Worm (Caenorhabditis elegans) whole organism, L1 larva: ENCODE results near the gene nlp-26.
A peak's percentile ranks its signal among the peaks of the same experiment; 100 is the strongest.

ENCODE experiments used
- C16A3.4 ChIP-seq: fragments of 150-350 bp; optimal IDR thresholded peaks from 2 replicates; lab custom pipeline; 2014; ENCODE audit warnings: missing biosample characterization, missing genetic modification characterization
- F16B12.6 ChIP-seq: fragments of 150-350 bp; optimal IDR thresholded peaks from 2 replicates; lab custom pipeline; 2014; ENCODE audit warnings: missing biosample characterization, missing genetic modification characterization
- aha-1 ChIP-seq: fragments of 150-350 bp; optimal IDR thresholded peaks from 2 replicates; lab custom pipeline; 2014; ENCODE audit warnings: missing biosample characterization, missing genetic modification characterization
- alr-1 ChIP-seq: fragments of 200-800 bp; sonication (Bioruptor generic); optimal IDR thresholded peaks from 2 replicates; lab custom pipeline; 2018; ENCODE audit warnings: borderline replicate concordance, mild to moderate bottlenecking, missing genetic modification characterization, missing compliant biosample characterization
- blmp-1 ChIP-seq: fragments of 150-350 bp; optimal IDR thresholded peaks from 2 replicates; lab custom pipeline; 2014; ENCODE audit warnings: missing biosample characterization, missing genetic modification characterization
- ceh-63 ChIP-seq: fragments of 200-800 bp; sonication (Bioruptor generic); optimal IDR thresholded peaks from 2 replicates; lab custom pipeline; 2018; ENCODE audit warnings: mild to moderate bottlenecking, missing genetic modification characterization, missing compliant biosample characterization
- ceh-8 ChIP-seq: fragments of 200-800 bp; sonication (Bioruptor generic); optimal IDR thresholded peaks from 2 replicates; lab custom pipeline; 2018; ENCODE audit warnings: mild to moderate bottlenecking, missing genetic modification characterization, moderate library complexity, missing compliant biosample characterization
- ceh-82 ChIP-seq, 3 experiments: fragments of 150-350 bp in 1 of 3; sonication (generic microtip) in 2 of 3; optimal IDR thresholded peaks; 2 replicates each; lab custom pipeline; 2014 to 2017; ENCODE audit warnings: missing biosample characterization in 3 of 3, missing genetic modification characterization in 3 of 3
- ceh-88 ChIP-seq: fragments of 200-800 bp; sonication (Bioruptor generic); IDR thresholded peaks from 2 replicates; pipeline ENCODE4 v1.3.6; 2022; ENCODE audit warnings: missing genetic modification characterization, missing compliant biosample characterization
- ceh-90 ChIP-seq: sonication (generic microtip); optimal IDR thresholded peaks from 2 replicates; lab custom pipeline; 2016; ENCODE audit warnings: missing genetic modification characterization, missing compliant biosample characterization
- ces-1 ChIP-seq: fragments of 150-350 bp; optimal IDR thresholded peaks from 2 replicates; lab custom pipeline; 2014; ENCODE audit warnings: missing biosample characterization, missing genetic modification reagents, missing genetic modification characterization
- dpl-1 ChIP-seq, 3 experiments: fragments of 150-350 bp in 2 of 3; sonication (generic microtip) in 1 of 3; optimal IDR thresholded peaks; 2 replicates each; lab custom pipeline; 2014 to 2017; ENCODE audit warnings: missing biosample characterization in 3 of 3, missing genetic modification characterization in 3 of 3, missing genetic modification reagents in 3 of 3
- dsc-1 ChIP-seq: sonication (generic microtip); optimal IDR thresholded peaks from 2 replicates; lab custom pipeline; 2016; ENCODE audit warnings: mild to moderate bottlenecking, missing genetic modification characterization, missing compliant biosample characterization
- efl-1 ChIP-seq, 4 experiments: fragments of 150-350 bp; optimal IDR thresholded peaks in 3 of 4; peaks in 1 of 4; 1 replicate in 1 of 4; 2 replicates in 3 of 4; lab custom pipeline; 2014; ENCODE audit warnings: missing biosample characterization in 2 of 4, missing genetic modification characterization in 2 of 4, missing genetic modification reagents in 2 of 4
- egl-27 ChIP-seq, 2 experiments: fragments of 150-350 bp in 1 of 2; sonication (generic microtip); optimal IDR thresholded peaks; 3 replicates each; lab custom pipeline; 2017 to 2018; ENCODE audit warnings: missing biosample characterization in 2 of 2, missing genetic modification characterization in 2 of 2, missing genetic modification reagents in 2 of 2
- elt-2 ChIP-seq: sonication (generic microtip); optimal IDR thresholded peaks from 2 replicates; lab custom pipeline; 2016; ENCODE audit warnings: missing genetic modification characterization, mild to moderate bottlenecking, inconsistent platforms, missing compliant biosample characterization, missing genetic modification reagents
- elt-3 ChIP-seq, 6 experiments: fragments of 150-350 bp in 1 of 6; sonication (generic microtip); optimal IDR thresholded peaks; 2 replicates each; lab custom pipeline; 2017 to 2018; ENCODE audit warnings: missing biosample characterization in 6 of 6, missing genetic modification characterization in 6 of 6, inconsistent platforms in 1 of 6
- ets-5 ChIP-seq: fragments of 200-800 bp; sonication (Bioruptor generic); IDR thresholded peaks from 2 replicates; pipeline ENCODE4 v1.3.6; 2022; ENCODE audit warnings: missing genetic modification characterization, missing compliant biosample characterization
- fkh-10 ChIP-seq: sonication (generic microtip); optimal IDR thresholded peaks from 2 replicates; lab custom pipeline; 2017; ENCODE audit warnings: missing biosample characterization, missing genetic modification reagents, missing genetic modification characterization
- fkh-8 ChIP-seq: sonication (generic microtip); optimal IDR thresholded peaks from 2 replicates; lab custom pipeline; 2016; ENCODE audit warnings: mild to moderate bottlenecking, missing genetic modification characterization, missing compliant biosample characterization
- hlh-17 ChIP-seq: fragments of 200-800 bp; sonication (Bioruptor generic); optimal IDR thresholded peaks from 2 replicates; lab custom pipeline; 2018; ENCODE audit warnings: missing genetic modification characterization, mild to moderate bottlenecking, missing compliant biosample characterization, moderate library complexity, borderline replicate concordance
- hlh-4 ChIP-seq: sonication (generic microtip); optimal IDR thresholded peaks from 2 replicates; lab custom pipeline; 2016; ENCODE audit warnings: mild to moderate bottlenecking, missing genetic modification characterization, missing compliant biosample characterization
- hpl-2 ChIP-seq: fragments of 150-350 bp; optimal IDR thresholded peaks from 2 replicates; lab custom pipeline; 2014; ENCODE audit warnings: missing biosample characterization, missing genetic modification reagents, missing genetic modification characterization
- isw-1 ChIP-seq: fragments of 200-800 bp; sonication (Bioruptor generic); IDR thresholded peaks from 2 replicates; pipeline ENCODE4 v1.3.6; 2022; ENCODE audit warnings: missing genetic modification characterization, missing compliant biosample characterization
- jun-1 ChIP-seq: fragments of 150-350 bp; optimal IDR thresholded peaks from 2 replicates; lab custom pipeline; 2014; ENCODE audit warnings: missing biosample characterization, missing genetic modification reagents, missing genetic modification characterization
- lin-14 ChIP-seq: fragments of 200-800 bp; sonication (Bioruptor generic); optimal IDR thresholded peaks from 2 replicates; lab custom pipeline; 2018; ENCODE audit warnings: mild to moderate bottlenecking, missing genetic modification characterization, moderate library complexity, missing compliant biosample characterization
- lin-15B ChIP-seq: fragments of 150-350 bp; sonication (generic microtip); optimal IDR thresholded peaks from 3 replicates; lab custom pipeline; 2014; ENCODE audit warnings: missing biosample characterization, missing genetic modification characterization
- lin-35 ChIP-seq, 2 experiments: fragments of 150-350 bp; optimal IDR thresholded peaks; 2 replicates each; lab custom pipeline; 2014; ENCODE audit warnings: missing biosample characterization in 2 of 2, missing genetic modification characterization in 2 of 2, missing genetic modification reagents in 2 of 2
- lin-39 ChIP-seq: fragments of 150-350 bp; optimal IDR thresholded peaks from 2 replicates; lab custom pipeline; 2014; ENCODE audit warnings: missing biosample characterization, missing genetic modification reagents, missing genetic modification characterization
- lir-3 ChIP-seq: sonication (generic microtip); optimal IDR thresholded peaks from 2 replicates; lab custom pipeline; 2016; ENCODE audit warnings: mild to moderate bottlenecking, missing genetic modification characterization, moderate library complexity, missing compliant biosample characterization; ENCODE audit not compliant: poor library complexity
- lsy-2 ChIP-seq, 2 experiments: fragments of 150-350 bp; optimal IDR thresholded peaks; 2 replicates each; lab custom pipeline; 2014; ENCODE audit warnings: missing biosample characterization in 2 of 2, missing genetic modification characterization in 2 of 2
- mab-9 ChIP-seq: fragments of 200-800 bp; sonication (Bioruptor generic); IDR thresholded peaks from 2 replicates; pipeline ENCODE4 v1.3.6; 2022; ENCODE audit warnings: missing genetic modification reagents, missing genetic modification characterization, missing compliant biosample characterization
- mef-2 ChIP-seq: fragments of 150-350 bp; optimal IDR thresholded peaks from 2 replicates; lab custom pipeline; 2014; ENCODE audit warnings: missing biosample characterization, missing genetic modification characterization
- mep-1 ChIP-seq: fragments of 150-350 bp; optimal IDR thresholded peaks from 2 replicates; lab custom pipeline; 2014; ENCODE audit warnings: missing biosample characterization, missing genetic modification characterization
- nhr-12 ChIP-seq: sonication (generic microtip); optimal IDR thresholded peaks from 2 replicates; lab custom pipeline; 2017; ENCODE audit warnings: missing biosample characterization, missing genetic modification characterization
- nhr-19 ChIP-seq: fragments of 200-800 bp; sonication (Bioruptor generic); conservative IDR thresholded peaks from 2 replicates; pipeline ENCODE4 v1.3.6; 2022; ENCODE audit warnings: missing genetic modification characterization, missing compliant biosample characterization
- nhr-237 ChIP-seq: fragments of 150-350 bp; optimal IDR thresholded peaks from 2 replicates; lab custom pipeline; 2014; ENCODE audit warnings: missing biosample characterization, missing genetic modification characterization
- nhr-28 ChIP-seq: fragments of 150-350 bp; optimal IDR thresholded peaks from 2 replicates; lab custom pipeline; 2014; ENCODE audit warnings: missing biosample characterization, missing genetic modification characterization
- nhr-47 ChIP-seq: sonication (generic microtip); optimal IDR thresholded peaks from 2 replicates; lab custom pipeline; 2016; ENCODE audit warnings: mild to moderate bottlenecking, missing genetic modification characterization, moderate library complexity, missing compliant biosample characterization
- nhr-77 ChIP-seq: fragments of 150-350 bp; optimal IDR thresholded peaks from 2 replicates; lab custom pipeline; 2014; ENCODE audit warnings: missing biosample characterization, missing genetic modification characterization
- nhr-90 ChIP-seq: sonication (generic microtip); optimal IDR thresholded peaks from 2 replicates; lab custom pipeline; 2016; ENCODE audit warnings: mild to moderate bottlenecking, missing genetic modification characterization, missing compliant biosample characterization; ENCODE audit not compliant: poor library complexity
- pag-3 ChIP-seq: sonication (generic microtip); optimal IDR thresholded peaks from 2 replicates; lab custom pipeline; 2017; ENCODE audit warnings: missing genetic modification characterization, mild to moderate bottlenecking, missing compliant biosample characterization, antibody characterized with exemption, borderline replicate concordance; ENCODE audit not compliant: insufficient read depth
- rnt-1 ChIP-seq: sonication (generic microtip); optimal IDR thresholded peaks from 2 replicates; lab custom pipeline; 2016; ENCODE audit warnings: mild to moderate bottlenecking, missing genetic modification characterization, moderate library complexity, missing compliant biosample characterization
- snpc-4 ChIP-seq: fragments of 150-350 bp; optimal IDR thresholded peaks from 2 replicates; lab custom pipeline; 2014; ENCODE audit warnings: missing biosample characterization, missing genetic modification characterization
- sup-37 ChIP-seq: fragments of 200-800 bp; sonication (Bioruptor generic); optimal IDR thresholded peaks from 2 replicates; lab custom pipeline; 2018; ENCODE audit warnings: mild to moderate bottlenecking, missing genetic modification characterization, missing compliant biosample characterization
- unc-130 ChIP-seq: fragments of 150-350 bp; optimal IDR thresholded peaks from 2 replicates; lab custom pipeline; 2017; ENCODE audit warnings: missing biosample characterization, missing genetic modification characterization, inconsistent platforms
- unc-62 ChIP-seq: fragments of 150-350 bp; optimal IDR thresholded peaks from 2 replicates; lab custom pipeline; 2014; ENCODE audit warnings: missing biosample characterization, missing genetic modification reagents, missing genetic modification characterization
- unc-86 ChIP-seq: sonication (generic microtip); optimal IDR thresholded peaks from 2 replicates; lab custom pipeline; 2016; ENCODE audit warnings: missing genetic modification characterization, missing compliant biosample characterization
- unc-98 ChIP-seq: fragments of 200-800 bp; sonication (Bioruptor generic); IDR thresholded peaks from 2 replicates; pipeline ENCODE4 v1.3.6; 2022; ENCODE audit warnings: missing genetic modification characterization, missing compliant biosample characterization
- vab-15 ChIP-seq: sonication (generic microtip); optimal IDR thresholded peaks from 2 replicates; lab custom pipeline; 2017; ENCODE audit warnings: missing genotype, mild to moderate bottlenecking, missing genetic modification characterization, missing compliant biosample characterization
- zip-4 ChIP-seq: fragments of 200-800 bp; sonication (Bioruptor generic); optimal IDR thresholded peaks from 2 replicates; lab custom pipeline; 2018; ENCODE audit warnings: mild to moderate bottlenecking, missing genetic modification characterization, moderate library complexity, missing compliant biosample characterization
- ztf-4 ChIP-seq: fragments of 150-350 bp; optimal IDR thresholded peaks from 2 replicates; lab custom pipeline; 2014; ENCODE audit warnings: missing biosample characterization, missing genetic modification characterization

nlp-26 gene

ce11 chrV:19643903-19644302 is 30.6 kb downstream of the nlp-26 start, which contains the start of the genes Y43F8C.7 and mrps-28:
Gene Y43F8C.7, minus strand, starts transcription at chrV:19644030.
Gene mrps-28, plus strand, starts transcription at chrV:19644239.
- TF ChIP-seq blmp-1 (tag; lab: Kevin White, UChicago) (peak; percentile 33), lin-15B (no peak), egl-27 (tag; optimal IDR thresholded peaks at IDR 0.05; lab: Kevin White, UChicago) (no peak), hlh-17 (GFP tag; lab: Kevin White, UChicago) (no peak), rnt-1 (tag; lab: Kevin White, UChicago) (no peak), ets-5 (GFP tag; lab: Robert Waterston, UW) (no peak), ceh-88 (GFP tag; lab: Robert Waterston, UW) (no peak), nhr-47 (peak; percentile 66), ceh-82 (tag; optimal IDR thresholded peaks at IDR 0.05; lab: Kevin White, UChicago) (peak; percentile 17 to 71 (median 24)), jun-1 (tag; lab: Kevin White, UChicago) (no peak), pag-3 (tag; lab: Kevin White, UChicago) (no peak), lir-3 (no peak), dpl-1 (GFP tag; optimal IDR thresholded peaks at IDR 0.05; lab: Kevin White, UChicago) (peak; percentile 25 to 63 (median 60)), efl-1 (optimal IDR thresholded peaks at IDR 0.05; lab: Kevin White, UChicago) (peak; percentile 57 to 62), efl-1 (GFP tag; optimal IDR thresholded peaks at IDR 0.05 in 1 of 2; lab: Kevin White, UChicago) (peak; percentile 69 to 96), ceh-63 (GFP tag; lab: Kevin White, UChicago) (no peak), unc-98 (no peak), hlh-4 (tag; lab: Kevin White, UChicago) (no peak), fkh-10 (peak; percentile 25), isw-1 (GFP tag; lab: Robert Waterston, UW) (peak; percentile 51), unc-130 (tag; lab: Kevin White, UChicago) (peak; percentile 17), nhr-12 (no peak), lsy-2 (tag; optimal IDR thresholded peaks at IDR 0.05; lab: Kevin White, UChicago) (peak; percentile 97 to 98), ces-1 (GFP tag; lab: Kevin White, UChicago) (no peak), lin-35 (GFP tag; optimal IDR thresholded peaks at IDR 0.05; lab: Kevin White, UChicago) (peak; percentile 65 to 70), nhr-28 (tag; lab: Kevin White, UChicago) (no peak), lin-39 (tag; lab: Kevin White, UChicago) (no peak), snpc-4 (tag; lab: Kevin White, UChicago) (peak; percentile 54), fkh-8 (tag; lab: Kevin White, UChicago) (peak; percentile 10), mep-1 (peak; percentile 70), hpl-2 (GFP tag; lab: Kevin White, UChicago) (no peak), nhr-90 (peak; percentile 6), ceh-8 (GFP tag; lab: Kevin White, UChicago) (no peak), elt-2 (tag; lab: Kevin White, UChicago) (no peak), nhr-237 (tag; lab: Kevin White, UChicago) (no peak), mab-9 (GFP tag; lab: Robert Waterston, UW) (no peak), sup-37 (GFP tag; lab: Kevin White, UChicago) (no peak), dsc-1 (tag; lab: Kevin White, UChicago) (peak; percentile 58), unc-86 (tag; lab: Kevin White, UChicago) (peak; percentile 37), ceh-90 (tag; lab: Kevin White, UChicago) (no peak), ztf-4 (tag; lab: Kevin White, UChicago) (no peak), C16A3.4 (peak; percentile 36), nhr-77 (tag; lab: Kevin White, UChicago) (peak; percentile 39), aha-1 (no peak), alr-1 (no peak), lin-14 (no peak), mef-2 (tag; lab: Kevin White, UChicago) (no peak), vab-15 (no peak), elt-3 (tag; optimal IDR thresholded peaks at IDR 0.05; lab: Kevin White, UChicago) (no peak), unc-62 (GFP tag; lab: Kevin White, UChicago) (no peak), nhr-19 (GFP tag; lab: Robert Waterston, UW) (peak; percentile 50), zip-4 (GFP tag; lab: Kevin White, UChicago) (no peak), F16B12.6 (tag; lab: Kevin White, UChicago) (peak; percentile 91)
